Worm (Caenorhabditis elegans): ENCODE results near the gene col-106.
A peak's percentile ranks its signal among the peaks of the same experiment; 100 is the strongest.

DNA sequence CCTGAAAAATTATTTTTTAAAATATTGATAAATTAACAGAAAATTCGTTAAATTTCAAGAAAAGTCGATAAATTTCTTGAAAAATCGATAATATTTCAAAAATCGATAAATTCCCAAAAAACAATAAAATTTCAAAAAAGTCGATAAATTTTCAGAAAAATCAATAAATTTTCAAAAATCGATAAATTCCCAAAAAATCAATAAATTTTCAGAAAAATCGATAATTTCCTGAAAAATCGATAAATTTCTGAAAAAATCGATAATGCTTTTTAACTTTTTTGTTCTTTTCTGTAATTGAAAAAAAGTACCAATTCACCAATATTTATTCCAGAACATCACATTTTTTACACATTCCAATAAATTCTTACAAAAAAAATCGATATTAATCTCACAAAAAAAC lies 25.4 kb downstream of the col-106 start:
- peak; percentile 98 for TF ChIP-seq ceh-28 (tag; optimal IDR thresholded peaks at IDR 0.05)
- TF ChIP-seq nhr-237 (tag; optimal IDR thresholded peaks at IDR 0.05), result no peak
- no peak for TF ChIP-seq lim-7 (GFP tag; IDR thresholded peaks at IDR 0.05)
- TF ChIP-seq nhr-48 (tag; optimal IDR thresholded peaks at IDR 0.05), result no peak
- TF ChIP-seq ama-1 (optimal IDR thresholded peaks at IDR 0.05), result no peak
- no peak for TF ChIP-seq cey-2 (tag; optimal IDR thresholded peaks at IDR 0.05; ENCODE audit: borderline replicate concordance, insufficient read depth)
- TF ChIP-seq dmd-9 (GFP tag; IDR thresholded peaks at IDR 0.05), result no peak
- TF ChIP-seq spr-3 (GFP tag; optimal IDR thresholded peaks at IDR 0.05), result no peak
- TF ChIP-seq pqm-1 (tag; optimal IDR thresholded peaks at IDR 0.05), result no peak
- no peak for TF ChIP-seq lsy-2 (tag; optimal IDR thresholded peaks at IDR 0.05)
- TF ChIP-seq dpl-1 (GFP tag; optimal IDR thresholded peaks at IDR 0.05), result no peak
- no peak for TF ChIP-seq unc-39 (tag; optimal IDR thresholded peaks at IDR 0.05)
- TF ChIP-seq ztf-7 (tag; optimal IDR thresholded peaks at IDR 0.05), result no peak

All from whole organism, L4 larva.